Fruit fly (Drosophila melanogaster): ENCODE measurements around the gene Kah.

Gene Kah

DNA sequence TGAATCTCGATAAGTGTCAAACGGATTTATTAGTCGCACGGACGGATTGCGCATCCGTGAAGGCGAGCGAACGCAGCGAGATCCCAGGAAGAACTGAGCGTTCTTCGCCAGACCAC lies at the start of gene Kah:
TSS of gene Kah (minus strand) at position 101 of the 116 bp plus-strand sequence.
- TF ChIP-seq CG5204 (GFP tag; optimal IDR thresholded peaks at IDR 0.05) (no peak), tj (GFP tag; optimal IDR thresholded peaks at IDR 0.05) (no peak), CG12768 (GFP tag; optimal IDR thresholded peaks at IDR 0.05) (no peak), CG14711 (tag; optimal IDR thresholded peaks at IDR 0.05) (no peak), ovo (GFP tag; optimal IDR thresholded peaks at IDR 0.05) (no peak), Mnt (GFP tag; optimal IDR thresholded peaks at IDR 0.05) (no peak), CG1620 (GFP tag; optimal IDR thresholded peaks at IDR 0.05) (no peak), CG7101 (tag; optimal IDR thresholded peaks at IDR 0.05) (no peak), pad (GFP tag; optimal IDR thresholded peaks at IDR 0.05) (no peak), CG7045 (GFP tag; optimal IDR thresholded peaks at IDR 0.05) (no peak), cic (GFP tag; optimal IDR thresholded peaks at IDR 0.05) (no peak), cnc (optimal IDR thresholded peaks at IDR 0.05) (no peak), Hr96 (GFP tag; optimal IDR thresholded peaks at IDR 0.05) (no peak), toe (GFP tag; optimal IDR thresholded peaks at IDR 0.05) (no peak), CG11617 (GFP tag; optimal IDR thresholded peaks at IDR 0.05) (no peak), Clk (GFP tag; optimal IDR thresholded peaks at IDR 0.05) (no peak), CG33017 (tag; optimal IDR thresholded peaks at IDR 0.05) (no peak), kay (GFP tag; ENCODE audit: borderline replicate concordance) (no peak)

DNA sequence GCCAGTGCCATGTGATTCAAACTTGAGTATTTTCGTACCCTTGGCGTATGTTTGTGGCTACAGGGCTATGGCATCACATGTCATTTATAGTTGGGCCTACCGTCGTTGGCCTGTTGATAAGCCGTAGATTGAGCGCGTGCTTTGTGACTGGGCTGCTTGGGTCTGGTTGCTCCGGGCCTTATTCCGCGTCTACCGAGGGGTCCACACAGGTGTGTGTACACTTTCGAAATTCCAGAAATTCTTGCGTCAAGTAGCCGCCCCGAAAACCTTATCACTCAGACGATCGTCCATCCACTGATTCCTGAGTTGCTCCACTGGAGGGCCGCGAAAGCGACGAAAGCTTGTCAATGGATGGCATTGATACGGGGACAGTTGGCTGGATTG lies 48.9 kb upstream of the Kah start:
- TF ChIP-seq Mnt (GFP tag; optimal IDR thresholded peaks at IDR 0.05), result peak; percentile 63
- peak; percentile 26 for TF ChIP-seq kay (GFP tag; ENCODE audit: borderline replicate concordance)
- TF ChIP-seq CG11617 (GFP tag; optimal IDR thresholded peaks at IDR 0.05), result no peak
- no peak for TF ChIP-seq toe (GFP tag; optimal IDR thresholded peaks at IDR 0.05)
- TF ChIP-seq cic (GFP tag; optimal IDR thresholded peaks at IDR 0.05), result peak; percentile 73
- TF ChIP-seq CG5204 (GFP tag; optimal IDR thresholded peaks at IDR 0.05), result peak; percentile 2
- no peak for TF ChIP-seq CG1620 (GFP tag; optimal IDR thresholded peaks at IDR 0.05)

DNA sequence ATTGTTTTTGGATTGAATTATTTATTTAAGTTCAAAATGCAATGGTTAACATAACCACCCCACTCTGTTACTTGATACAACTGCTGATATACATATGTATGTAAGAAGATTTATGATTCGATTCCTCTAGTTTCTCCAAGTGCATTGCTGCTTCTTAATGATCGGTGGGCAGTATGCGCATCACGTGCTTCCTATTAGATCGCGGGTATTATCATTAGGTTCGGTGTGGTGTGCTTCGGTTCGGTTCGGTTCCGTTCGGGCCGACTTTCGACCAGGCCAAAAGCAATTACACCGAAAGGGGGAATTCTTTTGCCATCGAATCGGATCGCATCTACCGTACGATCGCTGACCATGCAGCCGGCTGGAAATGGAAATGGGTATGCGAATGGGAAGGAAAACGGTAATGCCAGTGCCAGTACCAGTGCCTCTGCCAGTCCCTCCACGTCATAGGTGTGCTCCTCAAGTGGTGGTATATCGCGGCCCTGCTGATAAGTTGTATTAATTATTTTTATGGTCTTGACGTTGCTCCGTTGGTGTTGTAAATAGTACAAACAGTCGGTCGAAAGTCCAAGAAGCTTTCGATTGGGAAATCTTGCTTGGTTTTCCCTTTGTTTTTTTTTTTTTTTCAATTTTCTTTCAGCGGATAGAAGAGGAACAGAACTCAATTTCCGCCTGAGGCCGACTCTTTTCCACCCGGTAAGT lies 48.4 kb upstream of the Kah start:
- no peak for TF ChIP-seq pad (GFP tag; optimal IDR thresholded peaks at IDR 0.05)
- TF ChIP-seq Clk (GFP tag; optimal IDR thresholded peaks at IDR 0.05), result no peak
- TF ChIP-seq cnc (optimal IDR thresholded peaks at IDR 0.05), result no peak
- TF ChIP-seq Hr96 (GFP tag; optimal IDR thresholded peaks at IDR 0.05), result no peak
- TF ChIP-seq kay (GFP tag; ENCODE audit: borderline replicate concordance), result peak; percentile 61
- TF ChIP-seq CG12768 (GFP tag; optimal IDR thresholded peaks at IDR 0.05), result peak; percentile 47
- no peak for TF ChIP-seq toe (GFP tag; optimal IDR thresholded peaks at IDR 0.05)
- no peak for TF ChIP-seq CG33017 (tag; optimal IDR thresholded peaks at IDR 0.05)
- no peak for TF ChIP-seq CG14711 (tag; optimal IDR thresholded peaks at IDR 0.05)
- no peak for TF ChIP-seq cic (GFP tag; optimal IDR thresholded peaks at IDR 0.05)
- no peak for TF ChIP-seq CG7045 (GFP tag; optimal IDR thresholded peaks at IDR 0.05)
- TF ChIP-seq Mnt (GFP tag; optimal IDR thresholded peaks at IDR 0.05), result no peak
- TF ChIP-seq Crg-1 (GFP tag; optimal IDR thresholded peaks at IDR 0.05), result no peak
- TF ChIP-seq tj (GFP tag; optimal IDR thresholded peaks at IDR 0.05), result peak; percentile 33
- no peak for TF ChIP-seq CG7101 (tag; optimal IDR thresholded peaks at IDR 0.05)
- no peak for TF ChIP-seq CG1620 (GFP tag; optimal IDR thresholded peaks at IDR 0.05)
- no peak for TF ChIP-seq CG11617 (GFP tag; optimal IDR thresholded peaks at IDR 0.05)
- TF ChIP-seq bab1 (GFP tag; optimal IDR thresholded peaks at IDR 0.05), result no peak
- TF ChIP-seq ovo (GFP tag; optimal IDR thresholded peaks at IDR 0.05), result no peak
- TF ChIP-seq CG5204 (GFP tag; optimal IDR thresholded peaks at IDR 0.05), result no peak

DNA sequence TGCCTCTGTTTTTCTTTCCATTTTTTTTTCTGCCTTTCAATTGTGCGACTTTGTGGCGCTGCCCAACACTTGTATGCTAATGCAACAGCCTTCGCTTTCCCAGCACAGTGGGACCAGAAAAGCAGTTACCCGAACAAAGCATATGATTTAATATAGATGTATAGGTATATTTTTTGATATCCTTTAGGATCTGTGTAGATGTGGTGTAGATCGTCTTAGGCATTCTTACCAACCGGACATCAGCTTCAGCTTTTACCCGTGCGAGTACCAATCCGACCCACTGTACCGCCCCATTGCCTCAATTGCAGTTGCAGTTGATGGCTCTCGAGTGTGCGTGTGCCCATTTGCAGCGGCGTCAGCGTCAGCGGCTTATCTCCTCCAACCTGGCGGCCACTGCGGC lies 47.4 kb upstream of the Kah start:
- no peak for TF ChIP-seq pad (GFP tag; optimal IDR thresholded peaks at IDR 0.05)
- no peak for TF ChIP-seq kay (GFP tag; ENCODE audit: borderline replicate concordance)
- TF ChIP-seq cic (GFP tag; optimal IDR thresholded peaks at IDR 0.05), result no peak
- no peak for TF ChIP-seq Hr96 (GFP tag; optimal IDR thresholded peaks at IDR 0.05)
- TF ChIP-seq CG12768 (GFP tag; optimal IDR thresholded peaks at IDR 0.05), result no peak
- TF ChIP-seq CG33017 (tag; optimal IDR thresholded peaks at IDR 0.05), result no peak
- no peak for TF ChIP-seq CG1620 (GFP tag; optimal IDR thresholded peaks at IDR 0.05)
- TF ChIP-seq CG7045 (GFP tag; optimal IDR thresholded peaks at IDR 0.05), result no peak
- no peak for TF ChIP-seq Mnt (GFP tag; optimal IDR thresholded peaks at IDR 0.05)
- peak; percentile 31 for TF ChIP-seq CG5204 (GFP tag; optimal IDR thresholded peaks at IDR 0.05)
- TF ChIP-seq CG7101 (tag; optimal IDR thresholded peaks at IDR 0.05), result peak; percentile 1

DNA sequence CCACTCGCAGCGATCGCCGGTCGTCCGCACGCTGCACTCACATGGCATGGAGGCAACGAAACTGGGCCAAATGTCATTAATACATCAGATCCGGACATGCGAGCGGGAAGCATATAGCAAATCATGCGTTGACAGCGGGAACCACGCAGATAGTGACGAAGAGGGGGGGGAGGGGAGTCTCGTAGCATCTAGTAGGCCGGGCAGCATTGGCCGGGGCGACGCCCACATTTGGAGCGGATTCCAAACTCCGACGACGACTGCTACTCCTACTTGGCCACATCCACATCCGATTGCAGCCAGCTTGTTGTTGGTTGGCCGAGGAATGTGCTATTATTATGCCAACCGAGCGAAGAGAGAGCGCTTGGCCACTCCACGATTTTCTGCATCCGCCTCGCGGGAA lies 46.5 kb upstream of the Kah start:
- TF ChIP-seq CG1620 (GFP tag; optimal IDR thresholded peaks at IDR 0.05) (no peak), CG5204 (GFP tag; optimal IDR thresholded peaks at IDR 0.05) (no peak), kay (GFP tag; ENCODE audit: borderline replicate concordance) (no peak)

DNA sequence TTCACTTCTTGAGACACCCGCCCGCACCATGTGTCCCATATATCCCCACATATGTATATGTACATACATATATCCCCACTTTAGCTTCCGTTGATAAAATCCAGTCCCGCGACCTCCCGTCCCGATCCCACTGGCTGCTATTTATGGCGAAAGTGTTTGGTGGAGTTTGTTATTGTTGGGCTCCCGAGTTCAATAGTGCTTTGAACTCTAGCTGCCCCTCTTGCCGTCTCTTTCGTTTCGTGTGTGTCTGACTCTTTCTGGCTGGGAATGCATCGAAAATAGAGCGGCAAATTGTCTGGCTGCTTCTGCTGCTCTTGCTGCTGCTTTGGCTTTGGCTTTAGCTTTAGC lies 45.9 kb upstream of the Kah start:
- TF ChIP-seq CG12768 (GFP tag; optimal IDR thresholded peaks at IDR 0.05) (no peak), bab1 (GFP tag; optimal IDR thresholded peaks at IDR 0.05) (no peak), ovo (GFP tag; optimal IDR thresholded peaks at IDR 0.05) (no peak), CG7101 (tag; optimal IDR thresholded peaks at IDR 0.05) (no peak), cnc (optimal IDR thresholded peaks at IDR 0.05) (no peak), tj (GFP tag; optimal IDR thresholded peaks at IDR 0.05) (no peak), Clk (GFP tag; optimal IDR thresholded peaks at IDR 0.05) (no peak), CG5204 (GFP tag; optimal IDR thresholded peaks at IDR 0.05) (no peak), CG1620 (GFP tag; optimal IDR thresholded peaks at IDR 0.05) (no peak), CG7045 (GFP tag; optimal IDR thresholded peaks at IDR 0.05) (no peak), Crg-1 (GFP tag; optimal IDR thresholded peaks at IDR 0.05) (no peak), cic (GFP tag; optimal IDR thresholded peaks at IDR 0.05) (no peak), CG14711 (tag; optimal IDR thresholded peaks at IDR 0.05) (no peak)

All from whole organism, adult.